Fruit fly (Drosophila melanogaster) whole organism: ENCODE results near the gene CG7646.

Source experiments
- CG8478 ChIP-seq: fragments of >200 bp; optimal IDR thresholded peaks from 2 replicates; lab custom pipeline; 2018; ENCODE audit warnings: inconsistent platforms
- EcR ChIP-seq, 2 experiments: fragments of >200 bp; optimal IDR thresholded peaks; 2 replicates each; lab custom pipeline; 2017; ENCODE audit warnings: missing biosample characterization in 2 of 2, missing genetic modification characterization in 2 of 2, missing genetic modification reagents in 2 of 2
- pan ChIP-seq: fragments of >200 bp; optimal IDR thresholded peaks from 2 replicates; lab custom pipeline; 2017
- psq ChIP-seq: fragments of >200 bp; optimal IDR thresholded peaks from 2 replicates; lab custom pipeline; 2017

DNA sequence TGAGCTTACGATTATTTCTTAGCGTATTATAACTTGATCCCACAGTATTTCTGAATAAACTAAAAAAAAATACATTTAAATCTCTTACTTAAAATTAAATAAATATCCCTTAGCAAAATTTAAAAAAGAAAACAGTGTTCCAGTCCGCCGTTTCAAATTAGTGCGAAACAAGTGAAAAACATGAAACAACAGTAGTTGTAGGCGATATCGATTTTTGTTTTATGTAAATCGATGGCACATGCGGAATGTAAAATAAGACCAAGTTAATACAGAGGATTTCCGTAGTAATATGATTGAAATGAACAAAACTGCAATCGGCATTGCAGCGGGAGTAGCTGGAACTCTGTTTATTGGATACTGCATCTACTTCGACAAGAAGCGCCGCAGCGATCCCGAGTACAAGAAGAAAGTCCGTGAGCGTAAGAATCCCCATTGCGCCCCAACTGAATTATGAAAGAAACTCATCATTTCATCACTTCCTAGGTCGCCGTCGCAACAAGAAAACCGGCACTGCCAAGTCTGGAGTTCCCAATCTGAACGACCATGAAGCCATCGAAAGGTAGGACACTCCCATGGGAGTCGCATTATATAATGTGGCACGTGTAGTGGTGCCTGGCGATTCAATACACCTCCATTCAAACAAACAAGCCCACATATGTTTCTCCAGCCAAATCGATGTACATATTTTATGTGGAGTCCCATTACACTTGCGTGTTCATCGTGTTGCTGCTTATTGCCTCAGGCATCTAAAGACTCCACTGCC, 9.4 kb downstream of the CG7646 start:
- TF ChIP-seq CG8478 (lab: Kevin White, UChicago) (no peak), psq (lab: Kevin White, UChicago) (no peak), EcR (GFP tag; optimal IDR thresholded peaks at IDR 0.05; lab: Kevin White, UChicago) (no peak), pan (no peak)
